Worm (Caenorhabditis elegans) whole organism, late embryonic: ENCODE results near the gene F53A9.3.

ENCODE experiments used
- C38D4.7 ChIP-seq: fragments of 200-800 bp; sonication (Bioruptor generic); optimal IDR thresholded peaks from 2 replicates; lab custom pipeline; 2018; ENCODE audit warnings: mild to moderate bottlenecking, missing genetic modification characterization, moderate library complexity, missing compliant biosample characterization
- K02D7.2 ChIP-seq: sonication (generic microtip); optimal IDR thresholded peaks from 2 replicates; lab custom pipeline; 2017; ENCODE audit warnings: mild to moderate bottlenecking, missing genetic modification characterization, missing compliant biosample characterization
- Y22D7AL.16 ChIP-seq: sonication (generic microtip); optimal IDR thresholded peaks from 2 replicates; lab custom pipeline; 2016; ENCODE audit warnings: missing genetic modification characterization, missing compliant biosample characterization
- ahr-1 ChIP-seq: sonication (generic microtip); optimal IDR thresholded peaks from 2 replicates; lab custom pipeline; 2016; ENCODE audit warnings: missing genetic modification characterization, missing compliant biosample characterization
- ceh-14 ChIP-seq: sonication (generic microtip); optimal IDR thresholded peaks from 2 replicates; lab custom pipeline; 2016; ENCODE audit warnings: missing genotype, missing genetic modification characterization, missing compliant biosample characterization
- ceh-18 ChIP-seq: sonication (generic microtip); optimal IDR thresholded peaks from 2 replicates; lab custom pipeline; 2016; ENCODE audit warnings: missing genetic modification characterization, missing compliant biosample characterization
- ceh-2 ChIP-seq: sonication (generic microtip); optimal IDR thresholded peaks from 2 replicates; lab custom pipeline; 2016; ENCODE audit warnings: missing genotype, missing genetic modification characterization, missing compliant biosample characterization
- ceh-24 ChIP-seq: sonication (generic microtip); optimal IDR thresholded peaks from 2 replicates; lab custom pipeline; 2016; ENCODE audit warnings: mild to moderate bottlenecking, missing genetic modification characterization, missing compliant biosample characterization
- ceh-34 ChIP-seq: sonication (generic microtip); optimal IDR thresholded peaks from 2 replicates; lab custom pipeline; 2016; ENCODE audit warnings: mild to moderate bottlenecking, missing genetic modification characterization, missing compliant biosample characterization
- ceh-45 ChIP-seq: fragments of 200-800 bp; sonication (Bioruptor generic); IDR thresholded peaks from 2 replicates; pipeline ENCODE4 v1.3.6; 2022; ENCODE audit warnings: missing genetic modification reagents, missing genetic modification characterization, missing compliant biosample characterization
- ceh-6 ChIP-seq: fragments of 200-800 bp; sonication (Bioruptor generic); optimal IDR thresholded peaks from 2 replicates; lab custom pipeline; 2018; ENCODE audit warnings: mild to moderate bottlenecking, missing genetic modification characterization, missing compliant biosample characterization
- dmd-4 ChIP-seq: sonication (generic microtip); optimal IDR thresholded peaks from 2 replicates; lab custom pipeline; 2016; ENCODE audit warnings: borderline replicate concordance, missing genetic modification characterization, missing compliant biosample characterization
- dve-1 ChIP-seq: sonication (generic microtip); optimal IDR thresholded peaks from 2 replicates; lab custom pipeline; 2017; ENCODE audit warnings: antibody characterized with exemption, mild to moderate bottlenecking, missing genetic modification characterization, missing compliant biosample characterization
- fkh-10 ChIP-seq: fragments of 150-350 bp; optimal IDR thresholded peaks from 2 replicates; lab custom pipeline; 2014; ENCODE audit warnings: missing biosample characterization, missing genetic modification reagents, missing genetic modification characterization
- fkh-6 ChIP-seq: sonication (generic microtip); optimal IDR thresholded peaks from 2 replicates; lab custom pipeline; 2016; ENCODE audit warnings: missing genetic modification characterization, missing compliant biosample characterization
- hlh-13 ChIP-seq: fragments of 200-800 bp; sonication (Bioruptor generic); optimal IDR thresholded peaks from 2 replicates; lab custom pipeline; 2018; ENCODE audit warnings: mild to moderate bottlenecking, missing genetic modification characterization, missing compliant biosample characterization
- hlh-15 ChIP-seq: sonication (generic microtip); optimal IDR thresholded peaks from 2 replicates; lab custom pipeline; 2016; ENCODE audit warnings: missing genetic modification characterization, missing compliant biosample characterization
- hlh-6 ChIP-seq: sonication (generic microtip); optimal IDR thresholded peaks from 2 replicates; lab custom pipeline; 2016; ENCODE audit warnings: missing genotype, missing genetic modification characterization, missing compliant biosample characterization
- madf-2 ChIP-seq: sonication (generic microtip); optimal IDR thresholded peaks from 2 replicates; lab custom pipeline; 2017; ENCODE audit warnings: missing genetic modification characterization, missing compliant biosample characterization
- nhr-11 ChIP-seq: fragments of 150-350 bp; optimal IDR thresholded peaks from 2 replicates; lab custom pipeline; 2014; ENCODE audit warnings: missing biosample characterization, missing genetic modification characterization
- npax-4 ChIP-seq: sonication (generic microtip); optimal IDR thresholded peaks from 2 replicates; lab custom pipeline; 2016; ENCODE audit warnings: missing genetic modification characterization, missing compliant biosample characterization
- odd-2 ChIP-seq: sonication (generic microtip); optimal IDR thresholded peaks from 2 replicates; lab custom pipeline; 2017; ENCODE audit warnings: antibody characterized with exemption, mild to moderate bottlenecking, missing genetic modification characterization, missing compliant biosample characterization
- pag-3 ChIP-seq: sonication (generic microtip); optimal IDR thresholded peaks from 2 replicates; lab custom pipeline; 2016; ENCODE audit warnings: missing compliant biosample characterization, missing genetic modification characterization, borderline replicate concordance
- pha-2 ChIP-seq: sonication (generic microtip); optimal IDR thresholded peaks from 2 replicates; lab custom pipeline; 2017; ENCODE audit warnings: mild to moderate bottlenecking, missing genetic modification characterization, missing compliant biosample characterization
- pros-1 ChIP-seq: fragments of 150-350 bp; optimal IDR thresholded peaks from 2 replicates; lab custom pipeline; 2014; ENCODE audit warnings: missing biosample characterization, missing genetic modification reagents, missing genetic modification characterization
- rnt-1 ChIP-seq: sonication (generic microtip); optimal IDR thresholded peaks from 2 replicates; lab custom pipeline; 2016; ENCODE audit warnings: missing genetic modification characterization, missing compliant biosample characterization
- sox-4 ChIP-seq: sonication (generic microtip); optimal IDR thresholded peaks from 2 replicates; lab custom pipeline; 2017; ENCODE audit warnings: mild to moderate bottlenecking, missing genetic modification characterization, inconsistent platforms, missing compliant biosample characterization
- tbx-2 ChIP-seq: sonication (generic microtip); optimal IDR thresholded peaks from 2 replicates; lab custom pipeline; 2016; ENCODE audit warnings: missing genetic modification characterization, missing compliant biosample characterization
- tbx-7 ChIP-seq: sonication (generic microtip); optimal IDR thresholded peaks from 2 replicates; lab custom pipeline; 2016; ENCODE audit warnings: missing genotype, missing genetic modification characterization, missing compliant biosample characterization
- ttx-3 ChIP-seq: sonication (generic microtip); optimal IDR thresholded peaks from 2 replicates; lab custom pipeline; 2016; ENCODE audit warnings: missing genetic modification reagents, missing genetic modification characterization, missing compliant biosample characterization
- unc-3 ChIP-seq, 2 experiments: fragments of 200-800 bp in 1 of 2; sonication (Bioruptor generic) in 1 of 2; sonication (generic microtip) in 1 of 2; conservative IDR thresholded peaks in 1 of 2; optimal IDR thresholded peaks in 1 of 2; 2 replicates each; pipeline versions ENCODE4 v1.3.6 to Lab custom; 2016 to 2022; ENCODE audit warnings: missing compliant biosample characterization in 2 of 2, missing genetic modification characterization in 2 of 2, missing genetic modification reagents in 1 of 2
- unc-42 ChIP-seq: sonication (generic microtip); optimal IDR thresholded peaks from 2 replicates; lab custom pipeline; 2016; ENCODE audit warnings: missing genotype, missing genetic modification characterization, missing compliant biosample characterization
- unc-55 ChIP-seq: sonication (generic microtip); optimal IDR thresholded peaks from 2 replicates; lab custom pipeline; 2017; ENCODE audit warnings: missing biosample characterization, missing genetic modification reagents, missing genetic modification characterization
- unc-86 ChIP-seq: sonication (generic microtip); optimal IDR thresholded peaks from 2 replicates; lab custom pipeline; 2016; ENCODE audit warnings: missing genetic modification characterization, missing compliant biosample characterization
- zip-5 ChIP-seq: sonication (generic microtip); optimal IDR thresholded peaks from 2 replicates; lab custom pipeline; 2016; ENCODE audit warnings: missing genetic modification characterization, missing compliant biosample characterization
- ztf-16 ChIP-seq: sonication (generic microtip); optimal IDR thresholded peaks from 2 replicates; lab custom pipeline; 2017; ENCODE audit warnings: missing genetic modification characterization, missing compliant biosample characterization

Gene F53A9.3

ce11 chrX:8677320-8677719, 30.8 kb upstream of the F53A9.3 start:
- TF ChIP-seq ceh-18 (tag; lab: Kevin White, UChicago) = no peak
- no peak for TF ChIP-seq zip-5 (tag; lab: Kevin White, UChicago)
- no peak for TF ChIP-seq hlh-13 (GFP tag; lab: Kevin White, UChicago)
- no peak for TF ChIP-seq fkh-10 (GFP tag; lab: Kevin White, UChicago)
- TF ChIP-seq pros-1 (tag; lab: Kevin White, UChicago) = no peak
- no peak for TF ChIP-seq tbx-2 (tag; lab: Kevin White, UChicago)
- TF ChIP-seq npax-4 (tag; lab: Kevin White, UChicago) = no peak
- no peak for TF ChIP-seq C38D4.7
- TF ChIP-seq ttx-3 (tag; lab: Kevin White, UChicago) = no peak
- TF ChIP-seq fkh-6 (tag; lab: Kevin White, UChicago) = no peak
- TF ChIP-seq ceh-45 = no peak
- TF ChIP-seq dve-1 (tag; lab: Kevin White, UChicago) = no peak
- TF ChIP-seq tbx-7 (tag; lab: Kevin White, UChicago) = no peak
- no peak for TF ChIP-seq Y22D7AL.16 (tag; lab: Kevin White, UChicago)
- TF ChIP-seq pag-3 (tag; lab: Kevin White, UChicago) = no peak
- no peak for TF ChIP-seq hlh-6
- TF ChIP-seq ahr-1 (tag; lab: Kevin White, UChicago) = no peak
- TF ChIP-seq ceh-34 = no peak
- TF ChIP-seq ztf-16 = no peak
- no peak for TF ChIP-seq unc-86 (tag; lab: Kevin White, UChicago)

ce11 chrX:8677873-8678272, 30.3 kb upstream of the F53A9.3 start:
- TF ChIP-seq ceh-6 (GFP tag; lab: Kevin White, UChicago) = no peak
- no peak for TF ChIP-seq ceh-14 (tag; lab: Kevin White, UChicago)
- no peak for TF ChIP-seq rnt-1 (tag; lab: Kevin White, UChicago)
- no peak for TF ChIP-seq unc-3 (GFP tag; conservative IDR thresholded peaks at IDR 0.05; lab: Robert Waterston, UW)
- TF ChIP-seq unc-3 (tag; optimal IDR thresholded peaks at IDR 0.05; lab: Kevin White, UChicago) = no peak
- TF ChIP-seq K02D7.2 = no peak
- no peak for TF ChIP-seq ahr-1 (tag; lab: Kevin White, UChicago)
- no peak for TF ChIP-seq madf-2 (tag; lab: Kevin White, UChicago)
- TF ChIP-seq pag-3 (tag; lab: Kevin White, UChicago) = no peak

- TF ChIP-seq sox-4 (tag; lab: Kevin White, UChicago) = no peak
- TF ChIP-seq pros-1 (tag; lab: Kevin White, UChicago) = no peak
- no peak for TF ChIP-seq ceh-24 (tag; lab: Kevin White, UChicago)
- no peak for TF ChIP-seq hlh-15 (tag; lab: Kevin White, UChicago)
- no peak for TF ChIP-seq nhr-11 (tag; lab: Kevin White, UChicago)
- TF ChIP-seq odd-2 (tag; lab: Kevin White, UChicago) = no peak
- TF ChIP-seq rnt-1 (tag; lab: Kevin White, UChicago) = no peak
- no peak for TF ChIP-seq pha-2 (tag; lab: Kevin White, UChicago)
- TF ChIP-seq unc-55 = no peak
- TF ChIP-seq fkh-10 (GFP tag; lab: Kevin White, UChicago) = no peak
- no peak for TF ChIP-seq dmd-4 (tag; lab: Kevin White, UChicago)
- no peak for TF ChIP-seq ahr-1 (tag; lab: Kevin White, UChicago)
- TF ChIP-seq ceh-2 = no peak
Measured at ce11 chrX:8681600-8681999, 26.6 kb upstream of the F53A9.3 start, which contains the start of gene K09E2.1. Gene K09E2.1, plus strand, starts transcription at chrX:8681900.

- no peak for TF ChIP-seq unc-42 (tag; lab: Kevin White, UChicago)
- no peak for TF ChIP-seq fkh-6 (tag; lab: Kevin White, UChicago)
Measured at ce11 chrX:8697517-8697916, 10.6 kb upstream of the F53A9.3 start, which contains the start of gene frpr-8. Gene frpr-8, plus strand, starts transcription at chrX:8697817.
